Fruit fly (Drosophila melanogaster) whole organism, adult: ENCODE measurements around the gene noc.

Experiments
- CG12768 ChIP-seq: fragments of 200-800 bp; sonication (Bioruptor generic); optimal IDR thresholded peaks from 2 replicates; lab custom pipeline; 2017; ENCODE audit warnings: missing biosample characterization, missing genetic modification characterization, mild to moderate bottlenecking, moderate library complexity, missing genetic modification reagents
- CG5204 ChIP-seq: fragments of 200-800 bp; sonication (Bioruptor generic); optimal IDR thresholded peaks from 2 replicates; lab custom pipeline; 2016; ENCODE audit warnings: missing biosample characterization, missing genetic modification characterization
- CG7045 ChIP-seq: fragments of 200-800 bp; sonication (Bioruptor generic); optimal IDR thresholded peaks from 2 replicates; lab custom pipeline; 2017; ENCODE audit warnings: missing biosample characterization, mild to moderate bottlenecking, missing genetic modification characterization
- Clk ChIP-seq: fragments of 200-800 bp; sonication (Bioruptor generic); optimal IDR thresholded peaks from 2 replicates; lab custom pipeline; 2017; ENCODE audit warnings: missing biosample characterization, missing genetic modification characterization
- cic ChIP-seq: fragments of 200-800 bp; sonication (Bioruptor generic); optimal IDR thresholded peaks from 2 replicates; lab custom pipeline; 2017; ENCODE audit warnings: missing biosample characterization, mild to moderate bottlenecking, missing genetic modification characterization, moderate library complexity
- pad ChIP-seq: fragments of 200-800 bp; sonication (Bioruptor generic); optimal IDR thresholded peaks from 3 replicates; lab custom pipeline; 2017; ENCODE audit warnings: missing biosample characterization, missing genetic modification characterization, mild to moderate bottlenecking, moderate library complexity, missing genetic modification reagents
- tj ChIP-seq: fragments of 200-800 bp; sonication (Bioruptor generic); optimal IDR thresholded peaks from 3 replicates; lab custom pipeline; 2017; ENCODE audit warnings: missing biosample characterization, mild to moderate bottlenecking, missing genetic modification characterization, moderate library complexity

DNA sequence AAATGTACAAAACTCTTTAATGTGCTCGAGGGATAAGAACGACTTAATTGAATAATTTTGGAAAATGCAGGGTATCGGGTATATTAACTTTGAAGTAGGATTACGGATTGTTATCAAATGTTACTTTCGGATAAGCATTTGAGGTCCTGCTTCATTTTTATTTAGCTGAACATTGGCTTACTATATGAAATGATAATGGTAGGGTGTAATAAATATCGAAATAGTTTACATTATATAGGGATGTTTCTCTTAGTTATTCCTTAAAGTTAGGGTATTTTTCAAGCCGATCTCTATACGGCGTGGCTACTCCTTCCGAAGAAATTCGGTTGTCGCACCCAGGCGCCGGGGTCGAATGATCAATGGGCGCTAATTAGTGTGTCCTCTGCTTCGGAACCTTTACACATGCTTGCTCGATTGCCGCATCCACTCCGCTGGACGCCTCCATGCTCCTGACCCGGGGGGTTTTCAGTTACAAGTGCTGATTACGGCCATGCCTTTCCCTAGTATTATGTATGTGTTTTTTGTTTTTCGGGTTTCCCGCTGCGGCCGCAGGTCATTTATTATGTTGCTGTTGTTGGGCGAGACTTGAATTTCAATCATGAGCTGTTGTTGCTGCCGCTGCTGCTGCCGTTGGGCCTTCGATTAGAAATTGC, 49.3 kb downstream of the noc start:
- TF ChIP-seq tj (GFP tag; lab: Kevin White, UChicago) = no peak
- no peak for TF ChIP-seq cic (GFP tag; lab: Kevin White, UChicago)
- no peak for TF ChIP-seq pad
- no peak for TF ChIP-seq CG12768 (GFP tag; lab: Kevin White, UChicago)
- no peak for TF ChIP-seq Clk (GFP tag; lab: Kevin White, UChicago)
- TF ChIP-seq CG5204 (GFP tag; lab: Kevin White, UChicago) = no peak
- TF ChIP-seq CG7045 (GFP tag; lab: Kevin White, UChicago) = no peak
